Worm (Caenorhabditis elegans) whole organism, young adult: ENCODE data around the gene Y43F8B.2.

ENCODE experiments used
- B0261.1 ChIP-seq: sonication (generic microtip); optimal IDR thresholded peaks from 2 replicates; lab custom pipeline; 2016; ENCODE audit warnings: mild to moderate bottlenecking, missing genetic modification characterization, moderate library complexity, missing compliant biosample characterization
- C06A6.2 ChIP-seq: fragments of 200-800 bp; sonication (Bioruptor generic); conservative IDR thresholded peaks from 2 replicates; pipeline ENCODE4 v1.3.6; 2022; ENCODE audit warnings: missing genetic modification characterization, missing compliant biosample characterization
- F22D6.2 ChIP-seq: sonication (generic microtip); optimal IDR thresholded peaks from 2 replicates; lab custom pipeline; 2016; ENCODE audit warnings: mild to moderate bottlenecking, missing genetic modification characterization, missing compliant biosample characterization
- F33H1.4 ChIP-seq: fragments of 200-800 bp; sonication (Bioruptor generic); IDR thresholded peaks from 2 replicates; pipeline ENCODE4 v1.3.6; 2022; ENCODE audit warnings: missing genetic modification reagents, missing genetic modification characterization, missing compliant biosample characterization
- T07F8.4 ChIP-seq: sonication (generic microtip); optimal IDR thresholded peaks from 2 replicates; lab custom pipeline; 2016; ENCODE audit warnings: mild to moderate bottlenecking, missing genetic modification characterization, moderate library complexity, missing compliant biosample characterization
- T26A5.8 ChIP-seq: sonication (generic microtip); optimal IDR thresholded peaks from 2 replicates; lab custom pipeline; 2016; ENCODE audit warnings: missing genetic modification characterization, missing compliant biosample characterization
- Y53G8AR.9 ChIP-seq: fragments of 200-800 bp; sonication (Bioruptor generic); conservative IDR thresholded peaks from 2 replicates; pipeline ENCODE4 v1.3.6; 2022; ENCODE audit warnings: missing genetic modification reagents, missing genetic modification characterization, missing compliant biosample characterization
- Y79H2A.3 ChIP-seq: fragments of 200-800 bp; sonication (Bioruptor generic); conservative IDR thresholded peaks from 2 replicates; pipeline ENCODE4 v1.3.6; 2022; ENCODE audit warnings: missing genetic modification reagents, missing genetic modification characterization, missing compliant biosample characterization
- akir-1 ChIP-seq: fragments of 200-800 bp; sonication (Bioruptor generic); optimal IDR thresholded peaks from 2 replicates; lab custom pipeline; 2018; ENCODE audit warnings: mild to moderate bottlenecking, missing genetic modification characterization, moderate library complexity, missing compliant biosample characterization
- ama-1 ChIP-seq, 3 experiments: fragments of 150-350 bp in 1 of 3; sonication (generic microtip) in 2 of 3; optimal IDR thresholded peaks; 2 replicates each; lab custom pipeline; 2014 to 2018; ENCODE audit warnings: missing biosample characterization in 2 of 3, missing genetic modification characterization in 2 of 3, missing genetic modification reagents in 2 of 3
- aptf-2 ChIP-seq: fragments of 200-800 bp; sonication (Bioruptor generic); conservative IDR thresholded peaks from 2 replicates; pipeline ENCODE4 v1.3.6; 2022; ENCODE audit warnings: missing genetic modification reagents, missing genetic modification characterization, missing compliant biosample characterization
- attf-5 ChIP-seq: fragments of 200-800 bp; sonication (Bioruptor generic); optimal IDR thresholded peaks from 2 replicates; lab custom pipeline; 2018; ENCODE audit warnings: mild to moderate bottlenecking, missing genetic modification characterization, missing compliant biosample characterization
- ccch-3 ChIP-seq: fragments of 200-800 bp; sonication (Bioruptor generic); optimal IDR thresholded peaks from 2 replicates; lab custom pipeline; 2018; ENCODE audit warnings: mild to moderate bottlenecking, missing genetic modification characterization, missing compliant biosample characterization
- cebp-2 ChIP-seq: fragments of 200-800 bp; sonication (Bioruptor generic); IDR thresholded peaks from 2 replicates; pipeline ENCODE4 v1.3.6; 2022; ENCODE audit warnings: missing genetic modification characterization, missing compliant biosample characterization
- ceh-27 ChIP-seq: fragments of 200-800 bp; sonication (Bioruptor generic); optimal IDR thresholded peaks from 2 replicates; lab custom pipeline; 2018; ENCODE audit warnings: mild to moderate bottlenecking, missing genetic modification characterization, moderate library complexity, missing compliant biosample characterization
- egl-44 ChIP-seq: fragments of 200-800 bp; sonication (Bioruptor generic); IDR thresholded peaks from 2 replicates; pipeline ENCODE4 v1.3.6; 2022; ENCODE audit warnings: missing genetic modification reagents, missing genetic modification characterization, missing compliant biosample characterization
- him-1 ChIP-seq: sonication (generic microtip); optimal IDR thresholded peaks from 2 replicates; lab custom pipeline; 2016; ENCODE audit warnings: missing genotype, missing genetic modification reagents, missing genetic modification characterization, missing compliant biosample characterization
- hmg-1.2 ChIP-seq: fragments of 200-800 bp; sonication (Bioruptor generic); IDR thresholded peaks from 2 replicates; pipeline ENCODE4 v1.3.6; 2022; ENCODE audit warnings: missing genetic modification reagents, missing genetic modification characterization, missing compliant biosample characterization
- hsf-1 ChIP-seq: fragments of 200-800 bp; sonication (Bioruptor generic); IDR thresholded peaks from 2 replicates; pipeline ENCODE4 v1.3.6; 2022; ENCODE audit warnings: missing genetic modification reagents, missing genetic modification characterization, missing compliant biosample characterization
- lin-26 ChIP-seq: fragments of 200-800 bp; sonication (Bioruptor generic); IDR thresholded peaks from 2 replicates; pipeline ENCODE4 v1.3.6; 2022; ENCODE audit warnings: missing genetic modification reagents, missing genetic modification characterization, missing compliant biosample characterization
- lin-40 ChIP-seq: sonication (generic microtip); optimal IDR thresholded peaks from 2 replicates; lab custom pipeline; 2016; ENCODE audit warnings: missing genetic modification characterization, mild to moderate bottlenecking, missing compliant biosample characterization, missing genotype, missing genetic modification reagents
- lir-1 ChIP-seq: fragments of 200-800 bp; sonication (Bioruptor generic); conservative IDR thresholded peaks from 2 replicates; pipeline ENCODE4 v1.3.6; 2022; ENCODE audit warnings: missing genetic modification reagents, missing genetic modification characterization, missing compliant biosample characterization
- lsl-1 ChIP-seq: fragments of 200-800 bp; sonication (Bioruptor generic); optimal IDR thresholded peaks from 2 replicates; lab custom pipeline; 2018; ENCODE audit warnings: mild to moderate bottlenecking, missing genetic modification characterization, moderate library complexity, missing compliant biosample characterization
- madf-3 ChIP-seq: fragments of 200-800 bp; sonication (Bioruptor generic); IDR thresholded peaks from 2 replicates; pipeline ENCODE4 v1.3.6; 2022; ENCODE audit warnings: missing genetic modification reagents, missing genetic modification characterization, missing compliant biosample characterization
- nhr-179 ChIP-seq: sonication (generic microtip); optimal IDR thresholded peaks from 2 replicates; lab custom pipeline; 2016; ENCODE audit warnings: mild to moderate bottlenecking, missing genetic modification characterization, missing compliant biosample characterization
- repo-1 ChIP-seq: sonication (generic microtip); optimal IDR thresholded peaks from 2 replicates; lab custom pipeline; 2017; ENCODE audit warnings: mild to moderate bottlenecking, missing genetic modification characterization, missing compliant biosample characterization
- rpc-1 ChIP-seq, 2 experiments: fragments of 150-350 bp in 1 of 2; sonication (generic microtip) in 1 of 2; optimal IDR thresholded peaks; 2 replicates each; lab custom pipeline; 2014 to 2018; ENCODE audit warnings: missing biosample characterization in 1 of 2, missing genetic modification characterization in 1 of 2, missing genetic modification reagents in 1 of 2, missing genotype in 1 of 2
- sdz-38 ChIP-seq: sonication (generic microtip); optimal IDR thresholded peaks from 2 replicates; lab custom pipeline; 2016; ENCODE audit warnings: missing genotype, missing genetic modification characterization, missing compliant biosample characterization
- snpc-1.1 ChIP-seq: sonication (generic microtip); optimal IDR thresholded peaks from 2 replicates; lab custom pipeline; 2017; ENCODE audit warnings: missing genetic modification characterization, mild to moderate bottlenecking, missing compliant biosample characterization, antibody characterized with exemption, moderate library complexity, missing genotype, missing genetic modification reagents; ENCODE audit not compliant: insufficient read depth
- snpc-4 ChIP-seq, 5 experiments: fragments of 150-350 bp in 1 of 5; sonication (generic microtip) in 4 of 5; optimal IDR thresholded peaks; 2 replicates each; lab custom pipeline; 2014 to 2018; ENCODE audit warnings: missing genetic modification characterization in 5 of 5, missing biosample characterization in 3 of 5, antibody characterized with exemption in 2 of 5, mild to moderate bottlenecking in 2 of 5, missing compliant biosample characterization in 2 of 5, missing genotype in 2 of 5, moderate library complexity in 2 of 5, missing genetic modification reagents in 1 of 5
- sptf-2 ChIP-seq: fragments of 200-800 bp; sonication (Bioruptor generic); optimal IDR thresholded peaks from 2 replicates; lab custom pipeline; 2018; ENCODE audit warnings: mild to moderate bottlenecking, missing genetic modification characterization, missing compliant biosample characterization
- tbp1 ChIP-seq: fragments of 200-800 bp; sonication (Bioruptor generic); optimal IDR thresholded peaks from 2 replicates; lab custom pipeline; 2018; ENCODE audit warnings: mild to moderate bottlenecking, missing genetic modification characterization, missing compliant biosample characterization
- tbx-9 ChIP-seq: sonication (generic microtip); optimal IDR thresholded peaks from 2 replicates; lab custom pipeline; 2016; ENCODE audit warnings: borderline replicate concordance, missing genetic modification characterization, inconsistent platforms, missing compliant biosample characterization
- tlf-1 ChIP-seq: fragments of 200-800 bp; sonication (Bioruptor generic); optimal IDR thresholded peaks from 2 replicates; lab custom pipeline; 2018; ENCODE audit warnings: mild to moderate bottlenecking, missing genetic modification characterization, missing compliant biosample characterization
- zfh-2 ChIP-seq: fragments of 200-800 bp; sonication (Bioruptor generic); conservative IDR thresholded peaks from 2 replicates; pipeline ENCODE4 v1.3.6; 2022; ENCODE audit warnings: missing genetic modification reagents, missing genetic modification characterization, missing compliant biosample characterization
- zim-3 ChIP-seq: sonication (generic microtip); optimal IDR thresholded peaks from 2 replicates; lab custom pipeline; 2017; ENCODE audit warnings: mild to moderate bottlenecking, missing genetic modification characterization, moderate library complexity, missing compliant biosample characterization
- ztf-18 ChIP-seq: sonication (generic microtip); optimal IDR thresholded peaks from 2 replicates; lab custom pipeline; 2016; ENCODE audit warnings: missing genotype, mild to moderate bottlenecking, missing genetic modification characterization, missing compliant biosample characterization
- ztf-22 ChIP-seq: fragments of 200-800 bp; sonication (Bioruptor generic); optimal IDR thresholded peaks from 2 replicates; lab custom pipeline; 2018; ENCODE audit warnings: mild to moderate bottlenecking, missing genetic modification characterization, moderate library complexity, missing compliant biosample characterization
- ztf-6 ChIP-seq: fragments of 200-800 bp; sonication (Bioruptor generic); IDR thresholded peaks from 2 replicates; pipeline ENCODE4 v1.3.6; 2022; ENCODE audit warnings: missing genetic modification reagents, missing genetic modification characterization, missing compliant biosample characterization

Y43F8B.2 gene

DNA sequence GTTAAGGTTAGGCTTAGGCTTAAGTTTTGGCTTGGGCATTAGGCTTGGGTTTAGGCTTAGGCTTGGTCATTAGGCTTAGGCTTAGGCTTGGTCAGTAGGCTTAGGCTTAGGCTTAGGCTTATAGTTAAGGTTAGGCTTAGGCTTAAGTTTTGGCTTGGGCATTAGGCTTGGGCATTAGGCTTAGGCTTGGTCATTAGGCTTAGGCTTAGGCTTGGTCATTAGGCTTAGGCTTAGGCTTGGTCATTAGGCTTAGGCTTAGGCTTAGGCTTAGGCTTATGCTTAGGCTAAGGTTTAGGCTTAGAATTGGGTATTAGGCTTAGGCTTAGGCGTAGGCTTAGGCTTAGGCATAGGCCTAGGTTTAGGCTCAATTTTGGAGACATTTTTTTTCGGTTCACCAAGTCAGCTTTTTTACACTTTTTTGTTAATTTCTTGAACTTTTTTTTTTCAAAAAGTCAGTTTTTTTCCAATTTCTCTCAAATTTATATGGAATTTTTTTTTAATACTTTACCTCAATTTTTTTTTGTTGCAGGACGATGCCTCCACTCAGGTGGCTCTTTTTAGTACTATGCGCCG is 30.2 kb downstream of the Y43F8B.2 start, which contains the start of gene Y43F8B.3:
TSS of gene Y43F8B.3 (plus strand) at position 523 of the 573 bp plus-strand sequence.
- TF ChIP-seq Y79H2A.3 (GFP tag; lab: Robert Waterston, UW), result no peak
- 0 out of 2 replicates have a peak, but pooled peaks have one; percentile 36 for TF ChIP-seq madf-3 (GFP tag; lab: Robert Waterston, UW)
- TF ChIP-seq lin-26, result peak; percentile 54; the same call in 1 of the 2 replicates
- TF ChIP-seq, all 124 proteins: peak for 2

DNA sequence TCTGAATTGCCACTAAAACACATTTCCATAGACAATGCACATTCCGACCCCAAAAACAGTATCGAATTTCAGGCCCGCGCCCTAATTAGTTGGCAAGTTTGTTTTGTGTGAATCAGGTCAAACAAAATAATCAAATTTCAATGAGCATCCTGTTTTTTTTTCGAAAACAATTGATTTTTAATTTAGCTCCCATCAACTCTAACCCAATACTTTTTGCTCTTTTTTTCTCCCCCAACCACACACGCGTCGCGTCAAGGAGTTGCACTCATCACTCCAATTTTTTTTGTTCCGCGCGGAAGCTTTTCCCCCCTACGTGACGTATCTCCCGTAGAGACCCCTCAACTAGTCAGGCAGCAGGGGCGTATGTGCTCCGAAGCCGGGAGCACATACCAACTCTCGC is 31.5 kb downstream of the Y43F8B.2 start:
- TF ChIP-seq ccch-3 (GFP tag; lab: Kevin White, UChicago) (no peak), sptf-2 (GFP tag; lab: Kevin White, UChicago) (no peak), him-1 (no peak), aptf-2 (GFP tag; lab: Robert Waterston, UW) (no peak), C06A6.2 (GFP tag; lab: Robert Waterston, UW) (no peak), zim-3 (tag; lab: Kevin White, UChicago) (no peak), zfh-2 (GFP tag; lab: Robert Waterston, UW) (no peak), cebp-2 (GFP tag; lab: Robert Waterston, UW) (no peak), nhr-179 (tag; lab: Kevin White, UChicago) (no peak), lir-1 (GFP tag; lab: Robert Waterston, UW) (no peak), ztf-22 (no peak), F33H1.4 (GFP tag; lab: Robert Waterston, UW) (no peak)

DNA sequence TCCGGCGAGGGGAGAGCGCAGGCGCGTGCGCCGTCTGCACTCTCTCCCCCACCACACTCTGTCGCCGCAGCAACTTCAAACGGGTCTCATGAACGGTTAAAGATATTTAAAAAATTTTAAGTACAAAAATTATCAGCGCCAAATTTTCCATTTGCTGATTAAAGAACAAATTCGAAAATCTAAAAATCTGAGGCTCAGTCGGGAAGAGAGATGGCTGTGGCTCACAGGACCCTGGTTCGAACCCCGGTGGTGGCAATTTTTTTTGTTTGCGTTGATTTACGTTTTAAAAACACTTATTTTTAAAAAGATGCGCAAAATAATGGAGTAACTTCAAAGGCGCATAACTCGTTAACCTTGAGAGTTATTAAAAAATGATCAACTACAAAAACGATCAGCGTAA is 35.8 kb downstream of the Y43F8B.2 start:
- no peak for TF ChIP-seq ztf-6 (GFP tag; lab: Robert Waterston, UW)
- TF ChIP-seq T26A5.8, result no peak
- no peak for TF ChIP-seq ama-1 (optimal IDR thresholded peaks at IDR 0.05; lab: Kevin White, UChicago)
- no peak for TF ChIP-seq ama-1 (GFP tag; optimal IDR thresholded peaks at IDR 0.05; lab: Kevin White, UChicago)
- TF ChIP-seq ceh-27 (GFP tag; lab: Kevin White, UChicago), result no peak
- no peak for TF ChIP-seq snpc-4 (GFP tag; optimal IDR thresholded peaks at IDR 0.05; lab: Kevin White, UChicago)
- TF ChIP-seq snpc-4 (tag; optimal IDR thresholded peaks at IDR 0.05; lab: Kevin White, UChicago), result no peak
- no peak for TF ChIP-seq tbx-9
- TF ChIP-seq T07F8.4 (tag; lab: Kevin White, UChicago), result no peak
- TF ChIP-seq egl-44 (GFP tag; lab: Robert Waterston, UW), result no peak
- no peak for TF ChIP-seq sdz-38 (tag; lab: Kevin White, UChicago)
- TF ChIP-seq repo-1 (tag; lab: Kevin White, UChicago), result no peak
- no peak for TF ChIP-seq attf-5 (GFP tag; lab: Kevin White, UChicago)
- TF ChIP-seq hsf-1, result no peak
- no peak for TF ChIP-seq tlf-1 (GFP tag; lab: Kevin White, UChicago)
- peak; percentile 30 for TF ChIP-seq rpc-1 (optimal IDR thresholded peaks at IDR 0.05; lab: Kevin White, UChicago)
- peak; percentile 65 for TF ChIP-seq rpc-1 (tag; optimal IDR thresholded peaks at IDR 0.05; lab: Kevin White, UChicago)
- TF ChIP-seq hmg-1.2 (GFP tag; lab: Robert Waterston, UW), result peak; percentile 36; the same call in 1 of the 2 replicates
- no peak for TF ChIP-seq lsl-1
- no peak for TF ChIP-seq F22D6.2 (tag; lab: Kevin White, UChicago)
- TF ChIP-seq C06A6.2 (GFP tag; lab: Robert Waterston, UW), result no peak
- no peak for TF ChIP-seq akir-1 (GFP tag; lab: Kevin White, UChicago)
- TF ChIP-seq ztf-18 (tag; lab: Kevin White, UChicago), result no peak
- no peak for TF ChIP-seq Y53G8AR.9 (GFP tag; lab: Robert Waterston, UW)
- TF ChIP-seq lin-40 (tag; lab: Kevin White, UChicago), result no peak
- TF ChIP-seq tbp1, result peak; percentile 69
- no peak for TF ChIP-seq snpc-1.1 (tag; lab: Kevin White, UChicago)
- TF ChIP-seq B0261.1, result peak; percentile 46
